ENCODE assay signal across 1 fruit fly cellular context in the genomic region with DNA sequence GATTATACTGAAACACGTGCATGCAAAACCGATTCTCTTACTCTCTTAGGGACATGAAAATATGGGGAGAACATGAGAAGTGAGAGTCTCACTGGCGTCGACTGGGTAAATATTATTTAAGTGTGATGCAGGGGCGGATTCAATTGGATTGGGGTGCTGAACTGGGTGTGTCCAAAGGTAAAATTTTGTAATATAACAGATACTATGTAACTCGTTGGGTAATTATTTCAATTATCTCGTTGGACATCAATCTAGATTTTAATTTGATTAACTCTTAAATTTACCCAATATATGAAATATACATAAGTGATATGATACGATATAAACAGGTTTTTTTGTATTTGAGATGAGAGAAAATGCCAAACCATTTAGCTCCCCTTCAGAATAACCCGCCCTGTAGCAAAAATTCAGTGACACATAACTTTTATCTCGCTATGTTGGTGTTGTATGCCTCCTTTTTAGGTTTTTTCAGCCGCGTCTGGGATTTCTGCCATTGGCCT.
A peak's percentile ranks its signal among the peaks of the same experiment; 100 is the strongest.
TF ChIP-seq lines count a peak whose summit lies in the region.

No protein-coding gene starts in this region.

TF ChIP-seq in whole organism, embryonic, 481 proteins besides CTCF, POLR2A, EP300 and RAD21 (continued from another document and continues in another):
- peak; percentile 76 for TF ChIP-seq gsb-n (tag; optimal IDR thresholded peaks at IDR 0.05; lab: Kevin White, UChicago)
- TF ChIP-seq mld (GFP tag; IDR thresholded peaks at IDR 0.05; lab: Robert Waterston, UW; ENCODE audit: partially characterized antibody) = no peak
- TF ChIP-seq cato (GFP tag; optimal IDR thresholded peaks at IDR 0.05; lab: Kevin White, UChicago; ENCODE audit: borderline replicate concordance) = peak; percentile 79
- peak; percentile 77 for TF ChIP-seq CG13123 (GFP tag; optimal IDR thresholded peaks at IDR 0.05; lab: Kevin White, UChicago)
- peak; percentile 83 for TF ChIP-seq CG17328 (GFP tag; IDR thresholded peaks at IDR 0.05; lab: Robert Waterston, UW)
- TF ChIP-seq Rx (GFP tag; IDR thresholded peaks at IDR 0.05; lab: Robert Waterston, UW) = peak; percentile 74
- peak; percentile 95 for TF ChIP-seq Atf6 (GFP tag; IDR thresholded peaks at IDR 0.05; lab: Robert Waterston, UW)
- TF ChIP-seq CG7271 (tag; optimal IDR thresholded peaks at IDR 0.05; lab: Kevin White, UChicago) = peak; percentile 1
- TF ChIP-seq Tbp (GFP tag; optimal IDR thresholded peaks at IDR 0.05; lab: Kevin White, UChicago) = no peak
- peak; percentile 84 for TF ChIP-seq disco-r (GFP tag; optimal IDR thresholded peaks at IDR 0.05; lab: Kevin White, UChicago)
- TF ChIP-seq Nf-YA (GFP tag; IDR thresholded peaks at IDR 0.05; lab: Robert Waterston, UW) = peak; percentile 57; the same call in 1 of the 2 replicates
- peak in 1 of 2 experiments; percentile 56 for TF ChIP-seq insv (GFP tag; optimal IDR thresholded peaks at IDR 0.05; lab: Kevin White, UChicago)
- peak; percentile 94 for TF ChIP-seq CG13296 (GFP tag; optimal IDR thresholded peaks at IDR 0.05; lab: Kevin White, UChicago)
- peak; percentile 90 for TF ChIP-seq ERR (GFP tag; optimal IDR thresholded peaks at IDR 0.05; lab: Kevin White, UChicago)
- TF ChIP-seq trh (GFP tag; optimal IDR thresholded peaks at IDR 0.05; lab: Kevin White, UChicago) = peak; percentile 84
- peak; percentile 80 for TF ChIP-seq tup (GFP tag; optimal IDR thresholded peaks at IDR 0.05; lab: Kevin White, UChicago)
- TF ChIP-seq usp (GFP tag; optimal IDR thresholded peaks at IDR 0.05; lab: Kevin White, UChicago) = no peak
- TF ChIP-seq CG4707 (GFP tag; optimal IDR thresholded peaks at IDR 0.05; lab: Kevin White, UChicago) = peak; percentile 66
- peak; percentile 93 for TF ChIP-seq CG17361 (GFP tag; IDR thresholded peaks at IDR 0.05; lab: Robert Waterston, UW)
- peak; percentile 86 for TF ChIP-seq shn (GFP tag; optimal IDR thresholded peaks at IDR 0.05; lab: Kevin White, UChicago)
- peak; percentile 95 for TF ChIP-seq CG9817 (tag; optimal IDR thresholded peaks at IDR 0.05; lab: Kevin White, UChicago)
- peak; percentile 85 for TF ChIP-seq CG31388 (GFP tag; optimal IDR thresholded peaks at IDR 0.05; lab: Kevin White, UChicago)
- TF ChIP-seq CG2712 (tag; optimal IDR thresholded peaks at IDR 0.05; lab: Kevin White, UChicago) = peak; percentile 89
- TF ChIP-seq stc (GFP tag; IDR thresholded peaks at IDR 0.05; lab: Robert Waterston, UW) = peak; percentile 90
- TF ChIP-seq az2 (GFP tag; optimal IDR thresholded peaks at IDR 0.05; lab: Kevin White, UChicago) = peak; percentile 91
- peak; percentile 94 for TF ChIP-seq fd3F (GFP tag; optimal IDR thresholded peaks at IDR 0.05; lab: Kevin White, UChicago)
- peak; percentile 72 for TF ChIP-seq CG3838 (GFP tag; optimal IDR thresholded peaks at IDR 0.05; lab: Kevin White, UChicago)
- TF ChIP-seq CG30020 (tag; optimal IDR thresholded peaks at IDR 0.05; lab: Kevin White, UChicago) = peak; percentile 49
- peak; percentile 84 for TF ChIP-seq CG8359 (GFP tag; optimal IDR thresholded peaks at IDR 0.05; lab: Kevin White, UChicago; ENCODE audit: borderline replicate concordance)
- peak; percentile 92 for TF ChIP-seq CG31224 (GFP tag; IDR thresholded peaks at IDR 0.05; lab: Robert Waterston, UW)
- TF ChIP-seq Mrtf (GFP tag; IDR thresholded peaks at IDR 0.05; lab: Robert Waterston, UW) = no peak; the same call in 2 of the 3 replicates
- TF ChIP-seq wor (GFP tag; IDR thresholded peaks at IDR 0.05; lab: Robert Waterston, UW) = peak; percentile 42; the same call in 1 of the 2 replicates
- TF ChIP-seq CG31441 (GFP tag; IDR thresholded peaks at IDR 0.05; lab: Robert Waterston, UW) = peak; percentile 87
- TF ChIP-seq tll (GFP tag; optimal IDR thresholded peaks at IDR 0.05; lab: Kevin White, UChicago) = no peak
- TF ChIP-seq zen (tag; optimal IDR thresholded peaks at IDR 0.05; lab: Kevin White, UChicago) = peak; percentile 83
- TF ChIP-seq CG10366 (GFP tag; IDR thresholded peaks at IDR 0.05; lab: Robert Waterston, UW) = peak; percentile 87
- TF ChIP-seq CG14014 (GFP tag; IDR thresholded peaks at IDR 0.05; lab: Robert Waterston, UW) = peak; percentile 95
- peak; percentile 84; the same call in 2 of the 3 replicates for TF ChIP-seq CG2199 (GFP tag; IDR thresholded peaks at IDR 0.05; lab: Robert Waterston, UW)
- peak; percentile 88 to 90 for TF ChIP-seq Hr51 (GFP tag; optimal IDR thresholded peaks at IDR 0.05; lab: Kevin White, UChicago)
- TF ChIP-seq Nf-YB (GFP tag; optimal IDR thresholded peaks at IDR 0.05; lab: Kevin White, UChicago) = peak; percentile 79
- peak; percentile 77 for TF ChIP-seq CG12299 (tag; optimal IDR thresholded peaks at IDR 0.05; lab: Kevin White, UChicago)
- peak; percentile 89 for TF ChIP-seq nau (GFP tag; optimal IDR thresholded peaks at IDR 0.05; lab: Kevin White, UChicago)
- peak; percentile 93 for TF ChIP-seq Fer2 (tag; optimal IDR thresholded peaks at IDR 0.05; lab: Kevin White, UChicago)
- peak; percentile 82 for TF ChIP-seq CG11723 (GFP tag; optimal IDR thresholded peaks at IDR 0.05; lab: Kevin White, UChicago)
- no peak for TF ChIP-seq lov (optimal IDR thresholded peaks at IDR 0.05; lab: Kevin White, UChicago)
- peak; percentile 90 for TF ChIP-seq lov (GFP tag; IDR thresholded peaks at IDR 0.05; lab: Robert Waterston, UW)
- TF ChIP-seq lab (GFP tag; optimal IDR thresholded peaks at IDR 0.05; lab: Kevin White, UChicago) = peak; percentile 98
- no peak for TF ChIP-seq z (GFP tag; IDR thresholded peaks at IDR 0.05; lab: Robert Waterston, UW)
- peak; percentile 94 for TF ChIP-seq Dek (tag; optimal IDR thresholded peaks at IDR 0.05; lab: Kevin White, UChicago)
- peak; percentile 30 for TF ChIP-seq bigmax (GFP tag; optimal IDR thresholded peaks at IDR 0.05; lab: Kevin White, UChicago)
- peak; percentile 87 for TF ChIP-seq CG9876 (GFP tag; optimal IDR thresholded peaks at IDR 0.05; lab: Kevin White, UChicago)
- peak; percentile 88 for TF ChIP-seq CG11560 (tag; IDR thresholded peaks at IDR 0.05; lab: Robert Waterston, UW)
- TF ChIP-seq lbe (GFP tag; optimal IDR thresholded peaks at IDR 0.05; lab: Kevin White, UChicago) = peak; percentile 81
- TF ChIP-seq CG12744 (GFP tag; optimal IDR thresholded peaks at IDR 0.05; lab: Kevin White, UChicago) = peak; percentile 92
- peak; percentile 80 for TF ChIP-seq CG1603 (tag; optimal IDR thresholded peaks at IDR 0.05; lab: Kevin White, UChicago)
- TF ChIP-seq Hr39 (optimal IDR thresholded peaks at IDR 0.05; lab: Kevin White, UChicago) = no peak
- TF ChIP-seq CG7839 (tag; optimal IDR thresholded peaks at IDR 0.05; lab: Kevin White, UChicago) = peak; percentile 96
- TF ChIP-seq otp (GFP tag; IDR thresholded peaks at IDR 0.05; lab: Robert Waterston, UW) = peak; percentile 85; the same call in 2 of the 3 replicates
- TF ChIP-seq CG32532 (GFP tag; IDR thresholded peaks at IDR 0.05; lab: Robert Waterston, UW) = peak; percentile 98
- no peak for TF ChIP-seq pan (optimal IDR thresholded peaks at IDR 0.05; lab: Kevin White, UChicago)
- peak in 1 of 2 experiments; percentile 89 for TF ChIP-seq pan (GFP tag; optimal IDR thresholded peaks at IDR 0.05 in 1 of 2, IDR thresholded peaks at IDR 0.05 in 1 of 2)
- no peak for TF ChIP-seq fd102C (GFP tag; optimal IDR thresholded peaks at IDR 0.05; lab: Kevin White, UChicago)
- TF ChIP-seq CG1024 (GFP tag; IDR thresholded peaks at IDR 0.05; lab: Robert Waterston, UW) = peak; percentile 67
- peak; percentile 55 for TF ChIP-seq CG10431 (GFP tag; optimal IDR thresholded peaks at IDR 0.05; lab: Kevin White, UChicago)
- peak; percentile 80 for TF ChIP-seq CG9437 (GFP tag; optimal IDR thresholded peaks at IDR 0.05; lab: Kevin White, UChicago)
- TF ChIP-seq sob (GFP tag; IDR thresholded peaks at IDR 0.05; lab: Robert Waterston, UW) = peak; percentile 96
- peak; percentile 96 for TF ChIP-seq HLH54F (GFP tag; optimal IDR thresholded peaks at IDR 0.05; lab: Kevin White, UChicago)
- TF ChIP-seq al (GFP tag; IDR thresholded peaks at IDR 0.05; lab: Robert Waterston, UW) = peak; percentile 95
- peak; percentile 60 for TF ChIP-seq Sry-δ (GFP tag; optimal IDR thresholded peaks at IDR 0.05; lab: Kevin White, UChicago)
- TF ChIP-seq tin (GFP tag; optimal IDR thresholded peaks at IDR 0.05; lab: Kevin White, UChicago) = peak; percentile 95
- peak; percentile 65; the same call in 1 of the 2 replicates for TF ChIP-seq E2f2 (GFP tag; IDR thresholded peaks at IDR 0.05; lab: Robert Waterston, UW)
- peak; percentile 74 for TF ChIP-seq Jarid2 (GFP tag; optimal IDR thresholded peaks at IDR 0.05; lab: Kevin White, UChicago)
- TF ChIP-seq Myb (GFP tag; optimal IDR thresholded peaks at IDR 0.05; lab: Kevin White, UChicago) = peak; percentile 79
- no peak for TF ChIP-seq zen2 (GFP tag; IDR thresholded peaks at IDR 0.05; lab: Robert Waterston, UW; ENCODE audit: partially characterized antibody)
- TF ChIP-seq CG15479 (GFP tag; optimal IDR thresholded peaks at IDR 0.05; lab: Kevin White, UChicago) = no peak
- peak; percentile 79 for TF ChIP-seq sens-2 (GFP tag; IDR thresholded peaks at IDR 0.05; lab: Robert Waterston, UW)
- TF ChIP-seq E2f1 (GFP tag; IDR thresholded peaks at IDR 0.05; lab: Robert Waterston, UW) = peak; percentile 91
- peak; percentile 86 for TF ChIP-seq abd-A (tag; optimal IDR thresholded peaks at IDR 0.05; lab: Kevin White, UChicago)
- peak; percentile 81 for TF ChIP-seq ash1 (GFP tag; optimal IDR thresholded peaks at IDR 0.05; lab: Kevin White, UChicago)
- peak; percentile 31 for TF ChIP-seq corto (GFP tag; optimal IDR thresholded peaks at IDR 0.05; lab: Kevin White, UChicago)
- peak; percentile 97 for TF ChIP-seq CG10147 (GFP tag; optimal IDR thresholded peaks at IDR 0.05; lab: Kevin White, UChicago)
- peak; percentile 99 for TF ChIP-seq Ets65A (GFP tag; lab: Kevin White, UChicago)
- peak; percentile 97 for TF ChIP-seq CG3281 (GFP tag; optimal IDR thresholded peaks at IDR 0.05; lab: Kevin White, UChicago)
- TF ChIP-seq so (GFP tag; IDR thresholded peaks at IDR 0.05; lab: Robert Waterston, UW) = peak; percentile 91
- peak; percentile 97 for TF ChIP-seq CG13894 (tag; optimal IDR thresholded peaks at IDR 0.05; lab: Kevin White, UChicago)
- peak; percentile 65 for TF ChIP-seq Bgb (GFP tag; IDR thresholded peaks at IDR 0.05; lab: Robert Waterston, UW; ENCODE audit: partially characterized antibody)
- peak; percentile 94 for TF ChIP-seq CG10209 (GFP tag; optimal IDR thresholded peaks at IDR 0.05; lab: Kevin White, UChicago)
- TF ChIP-seq Six4 (GFP tag; optimal IDR thresholded peaks at IDR 0.05; lab: Kevin White, UChicago) = peak; percentile 89
- peak; percentile 96 for TF ChIP-seq CG15011 (GFP tag; optimal IDR thresholded peaks at IDR 0.05; lab: Kevin White, UChicago)
- TF ChIP-seq Hand (GFP tag; optimal IDR thresholded peaks at IDR 0.05; lab: Kevin White, UChicago) = peak; percentile 89
- TF ChIP-seq Meics (GFP tag; optimal IDR thresholded peaks at IDR 0.05; lab: Kevin White, UChicago) = peak; percentile 96
- TF ChIP-seq pzg (GFP tag; optimal IDR thresholded peaks at IDR 0.05; lab: Kevin White, UChicago) = peak; percentile 25
- TF ChIP-seq pum (GFP tag; optimal IDR thresholded peaks at IDR 0.05; lab: Kevin White, UChicago) = peak; percentile 89
- TF ChIP-seq CG6765 (GFP tag; optimal IDR thresholded peaks at IDR 0.05; lab: Kevin White, UChicago) = peak; percentile 92
- TF ChIP-seq Fer3 (tag; optimal IDR thresholded peaks at IDR 0.05; lab: Kevin White, UChicago) = peak; percentile 96
- TF ChIP-seq CG14860 (GFP tag; IDR thresholded peaks at IDR 0.05; lab: Robert Waterston, UW; ENCODE audit: partially characterized antibody) = no peak; the same call in 2 of the 3 replicates
- TF ChIP-seq CG17802 (tag; optimal IDR thresholded peaks at IDR 0.05; lab: Kevin White, UChicago) = peak; percentile 64
- TF ChIP-seq chif (GFP tag; optimal IDR thresholded peaks at IDR 0.05; lab: Kevin White, UChicago) = peak; percentile 90 to 94
- TF ChIP-seq Hmx (GFP tag; optimal IDR thresholded peaks at IDR 0.05; lab: Kevin White, UChicago) = peak; percentile 87
- peak; percentile 83 for TF ChIP-seq CG10959 (GFP tag; IDR thresholded peaks at IDR 0.05; lab: Robert Waterston, UW)
- peak; percentile 82 for TF ChIP-seq CG16863 (GFP tag; optimal IDR thresholded peaks at IDR 0.05; lab: Kevin White, UChicago)
- TF ChIP-seq lola (GFP tag; optimal IDR thresholded peaks at IDR 0.05; lab: Kevin White, UChicago) = peak in 1 of 3 experiments; percentile 72
- peak; percentile 95 for TF ChIP-seq tgo (GFP tag; IDR thresholded peaks at IDR 0.05; lab: Robert Waterston, UW)
- peak; percentile 94 for TF ChIP-seq bcd (GFP tag; optimal IDR thresholded peaks at IDR 0.05; lab: Kevin White, UChicago)
- TF ChIP-seq fd64A (GFP tag; optimal IDR thresholded peaks at IDR 0.05; lab: Kevin White, UChicago) = peak; percentile 58
- TF ChIP-seq Hr3 (GFP tag; optimal IDR thresholded peaks at IDR 0.05; lab: Kevin White, UChicago) = peak; percentile 87
- TF ChIP-seq chn (GFP tag; optimal IDR thresholded peaks at IDR 0.05; lab: Kevin White, UChicago) = peak; percentile 91
- peak; percentile 91 for TF ChIP-seq CG15696 (tag; optimal IDR thresholded peaks at IDR 0.05; lab: Kevin White, UChicago)
- peak; percentile 97 for TF ChIP-seq HmgZ (tag; optimal IDR thresholded peaks at IDR 0.05; lab: Kevin White, UChicago)
- peak; percentile 98 for TF ChIP-seq Gug (GFP tag; IDR thresholded peaks at IDR 0.05; lab: Robert Waterston, UW)
- peak; percentile 88 for TF ChIP-seq maf-S (GFP tag; optimal IDR thresholded peaks at IDR 0.05; lab: Kevin White, UChicago)
- TF ChIP-seq CG5245 (GFP tag; optimal IDR thresholded peaks at IDR 0.05; lab: Kevin White, UChicago) = peak; percentile 91
- TF ChIP-seq CG4404 (GFP tag; IDR thresholded peaks at IDR 0.05; lab: Robert Waterston, UW) = peak; percentile 96
- TF ChIP-seq dpn (GFP tag; optimal IDR thresholded peaks at IDR 0.05; lab: Kevin White, UChicago) = peak; percentile 95 to 96
- peak; percentile 14 for TF ChIP-seq MESR4 (GFP tag; optimal IDR thresholded peaks at IDR 0.05; lab: Kevin White, UChicago)
- TF ChIP-seq CG3726 (GFP tag; IDR thresholded peaks at IDR 0.05; lab: Robert Waterston, UW) = no peak
- TF ChIP-seq CG6813 (GFP tag; optimal IDR thresholded peaks at IDR 0.05; lab: Kevin White, UChicago) = peak; percentile 92
- peak; percentile 71 for TF ChIP-seq NK7.1 (GFP tag; optimal IDR thresholded peaks at IDR 0.05; lab: Kevin White, UChicago)
- peak; percentile 92 for TF ChIP-seq gsb (GFP tag; IDR thresholded peaks at IDR 0.05; lab: Robert Waterston, UW)
- TF ChIP-seq sna (GFP tag; IDR thresholded peaks at IDR 0.05; lab: Robert Waterston, UW; ENCODE audit: partially characterized antibody) = no peak
- TF ChIP-seq Lim3 (GFP tag; IDR thresholded peaks at IDR 0.05; lab: Robert Waterston, UW) = 0 out of 2 replicates have a peak, but pooled peaks have one; percentile 46
- peak; percentile 73 for TF ChIP-seq gt (GFP tag; IDR thresholded peaks at IDR 0.05; lab: Robert Waterston, UW)
- TF ChIP-seq C15 (GFP tag; IDR thresholded peaks at IDR 0.05; lab: Robert Waterston, UW) = peak; percentile 92
